Worm (Caenorhabditis elegans): ENCODE data around the gene best-19.

DNA sequence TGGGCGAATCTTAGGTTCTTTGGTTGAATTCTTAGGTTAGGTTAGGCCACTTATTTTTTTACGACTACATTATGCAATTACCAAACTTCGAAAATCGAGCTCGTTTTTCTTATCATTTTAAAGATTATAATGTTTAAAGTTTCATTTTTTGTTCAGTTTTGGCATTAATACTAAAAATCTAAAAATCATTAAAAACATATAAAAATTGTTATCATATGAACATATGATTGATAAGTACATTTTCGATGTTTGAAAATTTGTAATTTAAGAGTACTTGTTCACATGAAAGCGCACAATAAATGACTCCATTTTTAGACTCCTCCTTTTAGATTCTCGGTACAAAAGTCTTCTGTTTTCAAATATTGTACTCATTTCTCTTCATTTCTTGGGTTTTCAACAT is 21.7 kb downstream of the best-19 start:
- TF ChIP-seq tab-1 (GFP tag; IDR thresholded peaks at IDR 0.05) (no peak), flt-1 (GFP tag; IDR thresholded peaks at IDR 0.05) (no peak), ztf-23 (GFP tag; IDR thresholded peaks at IDR 0.05) (no peak), ztf-29 (GFP tag; IDR thresholded peaks at IDR 0.05) (no peak), ref-1 (GFP tag; conservative IDR thresholded peaks at IDR 0.05) (no peak)

Data from whole organism, midembryonic.